Fruit fly (Drosophila melanogaster): Measurements from ENCODE around the gene CycT.

CycT gene

DNA sequence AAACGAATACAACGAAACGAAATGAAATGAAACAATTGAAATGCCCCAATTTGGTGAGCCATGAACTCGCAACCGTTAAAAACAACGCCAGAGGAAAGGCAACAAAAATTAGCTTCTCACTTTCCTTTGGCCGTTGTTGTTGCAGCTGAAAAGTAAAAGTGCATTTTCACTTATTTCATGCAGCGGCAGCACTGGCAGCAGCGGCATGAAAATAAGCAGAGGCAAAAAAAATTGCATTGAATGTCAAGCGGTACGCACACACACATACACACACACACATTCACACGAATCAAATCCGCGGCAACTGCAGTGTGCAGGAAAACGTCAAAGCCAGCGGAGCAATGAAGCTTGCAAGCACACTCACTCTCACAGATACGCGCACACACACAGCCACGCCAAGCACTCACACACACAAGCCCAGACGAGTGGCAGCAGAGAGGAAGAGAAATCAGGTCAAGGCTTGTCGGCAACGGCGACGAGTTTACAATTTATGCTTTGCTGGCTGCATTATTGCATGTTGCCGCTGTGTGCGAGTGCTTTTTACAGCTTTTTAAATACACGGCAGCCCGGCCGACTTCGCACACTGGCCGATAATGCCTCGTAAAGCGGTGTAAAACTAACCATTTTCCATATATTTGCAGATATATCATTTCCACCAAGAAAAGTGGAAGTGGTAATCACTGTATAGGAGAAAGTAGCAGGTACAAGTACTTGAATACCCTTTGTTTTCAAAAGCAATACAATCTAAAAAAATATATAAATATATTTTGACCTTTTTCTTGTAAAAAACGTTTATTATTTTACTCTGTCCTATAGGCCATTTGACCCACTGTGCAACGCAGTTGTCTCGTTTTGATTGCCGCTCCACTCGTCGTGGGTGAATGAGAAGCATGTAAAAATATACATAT is 9.0 kb upstream of the CycT start (continued):
- TF ChIP-seq Pdp1 (GFP tag; optimal IDR thresholded peaks at IDR 0.05) (peak in 1 of 2 experiments; percentile 14), Hr51 (GFP tag; optimal IDR thresholded peaks at IDR 0.05) (peak in 1 of 2 experiments; percentile 92), Drgx (GFP tag; IDR thresholded peaks at IDR 0.05) (peak; percentile 89), CG12391 (tag; optimal IDR thresholded peaks at IDR 0.05) (peak; percentile 74), az2 (GFP tag; optimal IDR thresholded peaks at IDR 0.05) (peak; percentile 74), chm (GFP tag; IDR thresholded peaks at IDR 0.05) (no peak; the same call in 1 of the 2 replicates), CG11398 (GFP tag; optimal IDR thresholded peaks at IDR 0.05) (no peak), CrebB (tag; optimal IDR thresholded peaks at IDR 0.05) (no peak), Dip2 (GFP tag; IDR thresholded peaks at IDR 0.05) (no peak), trh (GFP tag; optimal IDR thresholded peaks at IDR 0.05) (peak; percentile 22), CG3281 (GFP tag; optimal IDR thresholded peaks at IDR 0.05) (peak; percentile 58), abd-A (tag; optimal IDR thresholded peaks at IDR 0.05) (peak; percentile 22), gce (GFP tag; IDR thresholded peaks at IDR 0.05) (peak; percentile 73; the same call in 2 of the 3 replicates), BtbVII (GFP tag; optimal IDR thresholded peaks at IDR 0.05) (peak; percentile 59), CG4707 (GFP tag; optimal IDR thresholded peaks at IDR 0.05) (peak; percentile 81), ci (GFP tag; IDR thresholded peaks at IDR 0.05) (peak; percentile 87), CG13894 (tag; optimal IDR thresholded peaks at IDR 0.05) (no peak), ham (GFP tag; IDR thresholded peaks at IDR 0.05) (no peak), da (GFP tag; optimal IDR thresholded peaks at IDR 0.05) (no peak), BEAF-32 (GFP tag; optimal IDR thresholded peaks at IDR 0.05) (no peak), CG17912 (GFP tag; optimal IDR thresholded peaks at IDR 0.05) (peak; percentile 6), slp2 (GFP tag; optimal IDR thresholded peaks at IDR 0.05) (no peak), CG1024 (GFP tag; IDR thresholded peaks at IDR 0.05) (0 out of 2 replicates have a peak, but pooled peaks have one; percentile 9), klu (GFP tag; IDR thresholded peaks at IDR 0.05) (0 out of 2 replicates have a peak, but pooled peaks have one; percentile 8), tio (GFP tag; optimal IDR thresholded peaks at IDR 0.05) (peak; percentile 49), CG4404 (GFP tag; IDR thresholded peaks at IDR 0.05) (no peak), insv (GFP tag; optimal IDR thresholded peaks at IDR 0.05) (no peak), CG34422 (GFP tag; IDR thresholded peaks at IDR 0.05) (peak; percentile 80), CG12942 (GFP tag; optimal IDR thresholded peaks at IDR 0.05) (peak; percentile 52), CG8478 (optimal IDR thresholded peaks at IDR 0.05) (peak; percentile 82), CG30431 (GFP tag; optimal IDR thresholded peaks at IDR 0.05) (peak; percentile 41), dpn (GFP tag; optimal IDR thresholded peaks at IDR 0.05) (peak; percentile 28 to 68), ac (GFP tag; optimal IDR thresholded peaks at IDR 0.05) (no peak), ewg (GFP tag; optimal IDR thresholded peaks at IDR 0.05) (peak; percentile 85), Vsx1 (GFP tag; optimal IDR thresholded peaks at IDR 0.05) (peak; percentile 57), Trl (optimal IDR thresholded peaks at IDR 0.05) (peak in 1 of 2 experiments; percentile 23), Trl (GFP tag; optimal IDR thresholded peaks at IDR 0.05) (peak; percentile 11), CG1647 (GFP tag; optimal IDR thresholded peaks at IDR 0.05) (no peak), Mes4 (GFP tag; optimal IDR thresholded peaks at IDR 0.05) (peak; percentile 20), CG3847 (GFP tag; IDR thresholded peaks at IDR 0.05) (peak; percentile 52; the same call in 1 of the 2 replicates), Doc2 (GFP tag; IDR thresholded peaks at IDR 0.05) (no peak), en (GFP tag; optimal IDR thresholded peaks at IDR 0.05) (no peak), twi (tag; optimal IDR thresholded peaks at IDR 0.05) (peak; percentile 15), CG10543 (GFP tag; optimal IDR thresholded peaks at IDR 0.05) (peak; percentile 37), CG34376 (GFP tag; optimal IDR thresholded peaks at IDR 0.05) (no peak), CG18764 (GFP tag; optimal IDR thresholded peaks at IDR 0.05) (peak; percentile 29), CG3065 (GFP tag; optimal IDR thresholded peaks at IDR 0.05) (peak; percentile 4), CG10274 (GFP tag; optimal IDR thresholded peaks at IDR 0.05) (peak; percentile 26), CG1792 (GFP tag; optimal IDR thresholded peaks at IDR 0.05) (no peak)
